Worm (Caenorhabditis elegans) whole organism, mixed stage, embryonic: ENCODE data around the gene F49C5.7.

Source experiments
- ceh-39 ChIP-seq: fragments of 150-350 bp; optimal IDR thresholded peaks from 2 replicates; lab custom pipeline; 2014; ENCODE audit warnings: missing biosample characterization, missing genetic modification characterization
- elt-1 ChIP-seq: sonication (generic microtip); optimal IDR thresholded peaks from 2 replicates; lab custom pipeline; 2017; ENCODE audit warnings: missing genetic modification characterization, mild to moderate bottlenecking, missing compliant biosample characterization, antibody characterized with exemption, moderate library complexity, borderline replicate concordance; ENCODE audit not compliant: insufficient read depth
- elt-3 ChIP-seq: fragments of 150-350 bp; optimal IDR thresholded peaks from 2 replicates; lab custom pipeline; 2014; ENCODE audit warnings: missing biosample characterization, missing genetic modification characterization
- ham-2 ChIP-seq: fragments of 200-800 bp; sonication (Bioruptor generic); optimal IDR thresholded peaks from 2 replicates; lab custom pipeline; 2018; ENCODE audit warnings: mild to moderate bottlenecking, missing genetic modification characterization, missing compliant biosample characterization
- lin-13 ChIP-seq: fragments of 150-350 bp; optimal IDR thresholded peaks from 2 replicates; lab custom pipeline; 2014; ENCODE audit warnings: missing biosample characterization, missing genetic modification characterization
- lin-32 ChIP-seq: fragments of 200-800 bp; sonication (Bioruptor generic); optimal IDR thresholded peaks from 2 replicates; lab custom pipeline; 2018; ENCODE audit warnings: mild to moderate bottlenecking, missing genetic modification characterization, missing compliant biosample characterization
- lsy-2 ChIP-seq: fragments of 150-350 bp; optimal IDR thresholded peaks from 2 replicates; lab custom pipeline; 2014; ENCODE audit warnings: missing biosample characterization, missing genetic modification characterization
- mab-5 ChIP-seq: fragments of 150-350 bp; optimal IDR thresholded peaks from 2 replicates; lab custom pipeline; 2014; ENCODE audit warnings: missing biosample characterization, missing genetic modification characterization
- mep-1 ChIP-seq: fragments of 150-350 bp; optimal IDR thresholded peaks from 2 replicates; lab custom pipeline; 2017; ENCODE audit warnings: missing biosample characterization, missing genetic modification reagents, missing genetic modification characterization, inconsistent platforms
- pha-4 ChIP-seq: fragments of 150-350 bp; optimal IDR thresholded peaks from 2 replicates; lab custom pipeline; 2018; ENCODE audit warnings: missing biosample characterization, missing genetic modification reagents, missing genetic modification characterization
- snpc-4 ChIP-seq: fragments of 150-350 bp; optimal IDR thresholded peaks from 2 replicates; lab custom pipeline; 2014; ENCODE audit warnings: missing biosample characterization, missing genetic modification characterization
- unc-62 ChIP-seq: fragments of 150-350 bp; optimal IDR thresholded peaks from 2 replicates; lab custom pipeline; 2014; ENCODE audit warnings: missing biosample characterization, missing genetic modification reagents, missing genetic modification characterization
- ztf-11 ChIP-seq: fragments of 150-350 bp; optimal IDR thresholded peaks from 2 replicates; lab custom pipeline; 2014; ENCODE audit warnings: missing biosample characterization, missing genetic modification characterization

DNA sequence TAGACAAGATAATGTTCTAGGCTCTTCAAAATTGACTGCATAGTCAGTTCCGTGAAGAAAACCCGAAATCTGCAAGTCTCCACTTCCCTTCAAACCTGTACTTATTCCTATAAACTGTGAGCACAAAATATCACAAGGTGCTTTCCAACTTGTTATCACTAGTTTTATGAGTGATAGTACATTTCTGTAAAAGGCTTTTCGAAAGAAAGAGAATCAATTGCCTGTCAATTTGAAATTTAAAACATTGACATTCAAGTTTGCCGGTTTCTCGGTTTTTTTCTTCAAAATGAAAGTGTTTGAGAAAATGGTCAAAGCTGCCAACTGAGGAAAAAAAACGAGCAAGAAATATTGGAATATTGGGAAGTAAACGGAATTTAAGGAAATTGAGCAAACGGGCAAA, 47.9 kb upstream of the F49C5.7 start:
- TF ChIP-seq unc-62 (GFP tag; lab: Kevin White, UChicago) (no peak), ztf-11 (no peak), lin-13 (tag; lab: Kevin White, UChicago) (no peak), pha-4 (tag; lab: Kevin White, UChicago) (no peak), lsy-2 (tag; lab: Kevin White, UChicago) (no peak), snpc-4 (tag; lab: Kevin White, UChicago) (no peak), mep-1 (no peak), mab-5 (tag; lab: Kevin White, UChicago) (no peak), lin-32 (GFP tag; lab: Kevin White, UChicago) (no peak), elt-1 (tag; lab: Kevin White, UChicago) (no peak), ham-2 (GFP tag; lab: Kevin White, UChicago) (no peak), ceh-39 (tag; lab: Kevin White, UChicago) (no peak), elt-3 (tag; lab: Kevin White, UChicago) (no peak)
